Fruit fly (Drosophila melanogaster) S2 (cell line): Measurements from ENCODE around the gene CG4210.

Source experiments
- CG8478 ChIP-seq: fragments of >200 bp; optimal IDR thresholded peaks from 2 replicates; lab custom pipeline; 2018
- CTCF ChIP-seq, 2 experiments: fragments of >200 bp; optimal IDR thresholded peaks; 2 replicates each; lab custom pipeline; 2018

DNA sequence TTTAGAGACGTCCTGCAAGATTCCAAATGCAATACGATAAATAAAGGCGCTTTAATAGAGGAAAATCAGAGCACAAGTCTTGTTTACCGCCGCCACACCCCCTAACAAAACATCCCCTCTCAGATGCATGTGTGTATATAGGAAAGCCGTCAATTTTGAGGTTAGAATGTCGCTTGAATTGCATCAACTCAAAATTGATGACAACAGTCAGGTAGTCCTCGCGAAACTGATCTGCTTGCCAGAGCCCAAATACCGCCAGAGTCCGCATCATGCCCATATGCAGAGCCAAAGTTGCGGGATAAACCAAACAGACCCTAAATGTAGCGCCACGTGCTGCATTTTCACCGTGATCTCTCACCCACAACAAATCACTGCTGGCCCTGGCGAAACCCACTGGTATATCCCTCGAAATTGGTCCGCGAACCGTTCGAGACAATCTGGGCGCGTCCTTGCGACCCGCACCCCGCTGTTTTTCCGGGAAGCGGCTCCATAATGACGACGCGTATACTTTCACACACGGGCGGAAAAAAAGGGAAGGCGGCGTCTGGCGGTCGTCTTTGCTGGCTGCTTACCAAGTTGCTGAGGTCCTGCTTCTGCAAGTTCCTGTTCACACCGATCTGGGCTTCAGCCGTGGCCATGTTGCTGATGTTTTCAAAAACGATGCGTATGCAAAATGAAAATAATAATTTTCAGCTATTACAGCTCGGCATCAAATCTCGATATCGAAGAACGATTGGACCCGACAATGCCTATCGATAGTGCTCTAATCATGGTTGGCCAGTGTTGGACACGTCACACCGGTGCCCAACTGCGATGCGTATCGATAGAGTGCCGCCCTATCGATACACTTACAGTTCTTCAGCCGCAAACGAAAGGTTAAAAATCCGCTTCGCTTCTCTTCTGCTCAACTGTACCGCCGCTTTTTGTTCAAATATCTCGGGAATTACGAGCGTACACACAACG lies 49.2 kb downstream of the CG4210 start, which contains the start of the genes eIF2gamma and Set:
- TF ChIP-seq CG8478 (no peak), CTCF (optimal IDR thresholded peaks at IDR 0.05; lab: Kevin White, UChicago) (no peak)
